Worm (Caenorhabditis elegans) whole organism, mixed stage, embryonic: ENCODE measurements around the gene fbxb-37.
A peak's percentile ranks its signal among the peaks of the same experiment; 100 is the strongest.

Source experiments
- blmp-1 ChIP-seq: fragments of 150-350 bp; optimal IDR thresholded peaks from 2 replicates; lab custom pipeline; 2014; ENCODE audit warnings: missing biosample characterization, missing genetic modification characterization
- ces-1 ChIP-seq: fragments of 150-350 bp; optimal IDR thresholded peaks from 2 replicates; lab custom pipeline; 2014; ENCODE audit warnings: missing biosample characterization, missing genetic modification reagents, missing genetic modification characterization
- elt-1 ChIP-seq: sonication (generic microtip); optimal IDR thresholded peaks from 2 replicates; lab custom pipeline; 2017; ENCODE audit warnings: missing genetic modification characterization, mild to moderate bottlenecking, missing compliant biosample characterization, antibody characterized with exemption, moderate library complexity, borderline replicate concordance; ENCODE audit not compliant: insufficient read depth
- elt-3 ChIP-seq: fragments of 150-350 bp; optimal IDR thresholded peaks from 2 replicates; lab custom pipeline; 2014; ENCODE audit warnings: missing biosample characterization, missing genetic modification characterization
- hlh-1 ChIP-seq: fragments of 150-350 bp; optimal IDR thresholded peaks from 2 replicates; lab custom pipeline; 2014; ENCODE audit warnings: missing biosample characterization, missing genetic modification reagents, missing genetic modification characterization
- lsy-2 ChIP-seq: fragments of 150-350 bp; optimal IDR thresholded peaks from 2 replicates; lab custom pipeline; 2014; ENCODE audit warnings: missing biosample characterization, missing genetic modification characterization
- nhr-2 ChIP-seq: fragments of 150-350 bp; optimal IDR thresholded peaks from 2 replicates; lab custom pipeline; 2014; ENCODE audit warnings: missing biosample characterization, missing genetic modification characterization
- nhr-237 ChIP-seq: fragments of 150-350 bp; optimal IDR thresholded peaks from 2 replicates; lab custom pipeline; 2014; ENCODE audit warnings: missing biosample characterization, missing genetic modification characterization
- pha-4 ChIP-seq: fragments of 150-350 bp; optimal IDR thresholded peaks from 2 replicates; lab custom pipeline; 2018; ENCODE audit warnings: missing biosample characterization, missing genetic modification reagents, missing genetic modification characterization
- snpc-4 ChIP-seq: fragments of 150-350 bp; optimal IDR thresholded peaks from 2 replicates; lab custom pipeline; 2014; ENCODE audit warnings: missing biosample characterization, missing genetic modification characterization
- tbx-8 ChIP-seq: fragments of 200-800 bp; sonication (Bioruptor generic); optimal IDR thresholded peaks from 2 replicates; lab custom pipeline; 2018; ENCODE audit warnings: mild to moderate bottlenecking, missing genetic modification characterization, moderate library complexity, missing compliant biosample characterization
- unc-39 ChIP-seq: fragments of 150-350 bp; optimal IDR thresholded peaks from 2 replicates; lab custom pipeline; 2014; ENCODE audit warnings: missing biosample characterization, missing genetic modification characterization
- ztf-11 ChIP-seq: fragments of 150-350 bp; optimal IDR thresholded peaks from 2 replicates; lab custom pipeline; 2014; ENCODE audit warnings: missing biosample characterization, missing genetic modification characterization

ce11 chrII:2094924-2095650 is 1.4 kb upstream of the fbxb-37 start, which contains the start of gene T16A1.2:
- TF ChIP-seq ces-1 (GFP tag; lab: Kevin White, UChicago) (no peak), unc-39 (tag; lab: Kevin White, UChicago) (no peak), ztf-11 (tag; lab: Kevin White, UChicago) (no peak), pha-4 (tag; lab: Kevin White, UChicago) (no peak), elt-3 (tag; lab: Kevin White, UChicago) (no peak), blmp-1 (tag; lab: Kevin White, UChicago) (no peak), nhr-237 (tag; lab: Kevin White, UChicago) (no peak), lsy-2 (tag; lab: Kevin White, UChicago) (no peak), snpc-4 (tag; lab: Kevin White, UChicago) (no peak), tbx-8 (GFP tag; lab: Kevin White, UChicago) (no peak), hlh-1 (no peak), elt-1 (tag; lab: Kevin White, UChicago) (no peak), nhr-2 (tag; lab: Kevin White, UChicago) (peak; percentile 68)
